Fruit fly (Drosophila melanogaster) whole organism, embryonic: ENCODE measurements around the gene CG11456.

Experiments used
- Ada2b ChIP-seq: fragments of 200-800 bp; sonication (Bioruptor generic); IDR thresholded peaks from 2 replicates; pipeline ENCODE4 v1.3.6; 2022; ENCODE audit warnings: missing biosample characterization, missing genetic modification characterization
- Awh ChIP-seq: fragments of 200-800 bp; sonication (Bioruptor generic); IDR thresholded peaks from 2 replicates; pipeline ENCODE4, ENCODE4 v1.3.6; 2022; ENCODE audit warnings: missing biosample characterization, missing genetic modification characterization
- CG1024 ChIP-seq: fragments of 200-800 bp; sonication (Bioruptor generic); IDR thresholded peaks from 2 replicates; pipeline ENCODE4 v1.3.6; 2022; ENCODE audit warnings: missing biosample characterization, missing genetic modification characterization
- CG10267 ChIP-seq: fragments of 200-800 bp; sonication (Bioruptor generic); optimal IDR thresholded peaks from 2 replicates; lab custom pipeline; 2018; ENCODE audit warnings: missing biosample characterization, mild to moderate bottlenecking, missing genetic modification characterization, moderate library complexity
- CG10366 ChIP-seq: fragments of 200-800 bp; sonication (Bioruptor generic); IDR thresholded peaks from 2 replicates; pipeline ENCODE4 v1.3.6; 2022; ENCODE audit warnings: missing biosample characterization, missing genetic modification characterization
- CG10462 ChIP-seq: fragments of 200-800 bp; sonication (Bioruptor generic); optimal IDR thresholded peaks from 2 replicates; lab custom pipeline; 2016; ENCODE audit warnings: missing biosample characterization, missing genetic modification characterization
- CG10654 ChIP-seq: fragments of 200-800 bp; sonication (Bioruptor generic); optimal IDR thresholded peaks from 2 replicates; lab custom pipeline; 2016; ENCODE audit warnings: missing biosample characterization, missing genetic modification characterization
- CG11247 ChIP-seq: fragments of 200-800 bp; sonication (Bioruptor generic); IDR thresholded peaks from 2 replicates; pipeline ENCODE4 v1.3.6; 2022; ENCODE audit warnings: missing biosample characterization, missing genetic modification characterization
- CG11456 ChIP-seq: fragments of 200-800 bp; sonication (Bioruptor generic); IDR thresholded peaks from 3 replicates; pipeline ENCODE4 v1.3.6; 2022; ENCODE audit warnings: missing biosample characterization, missing genetic modification characterization
- CG12219 ChIP-seq: fragments of 200-800 bp; sonication (Bioruptor generic); optimal IDR thresholded peaks from 3 replicates; lab custom pipeline; 2018; ENCODE audit warnings: missing biosample characterization, mild to moderate bottlenecking, missing genetic modification characterization
- CG15269 ChIP-seq: fragments of 200-800 bp; sonication (Bioruptor generic); optimal IDR thresholded peaks from 2 replicates; lab custom pipeline; 2018; ENCODE audit warnings: missing biosample characterization, mild to moderate bottlenecking, missing genetic modification characterization, moderate library complexity
- CG17612 ChIP-seq: fragments of 200-800 bp; sonication (Bioruptor generic); IDR thresholded peaks from 2 replicates; pipeline ENCODE4 v1.3.6; 2022; ENCODE audit warnings: missing biosample characterization, missing genetic modification characterization
- CG18011 ChIP-seq: fragments of 200-800 bp; sonication (Bioruptor generic); optimal IDR thresholded peaks from 2 replicates; lab custom pipeline; 2017; ENCODE audit warnings: missing biosample characterization, missing genetic modification characterization, mild to moderate bottlenecking, moderate library complexity, missing genotype
- CG2199 ChIP-seq: fragments of 200-800 bp; sonication (Bioruptor generic); IDR thresholded peaks from 3 replicates; pipeline ENCODE4 v1.3.6; 2022; ENCODE audit warnings: missing biosample characterization, missing genetic modification characterization
- CG2678 ChIP-seq: fragments of 200-800 bp; sonication (Bioruptor generic); optimal IDR thresholded peaks from 3 replicates; lab custom pipeline; 2019; ENCODE audit warnings: missing biosample characterization, mild to moderate bottlenecking, missing genetic modification characterization, moderate library complexity
- CG4820 ChIP-seq: fragments of 200-800 bp; sonication (Bioruptor generic); optimal IDR thresholded peaks from 3 replicates; lab custom pipeline; 2016; ENCODE audit warnings: missing biosample characterization, missing genetic modification characterization
- CG6654 ChIP-seq: fragments of 200-800 bp; sonication (Bioruptor generic); optimal IDR thresholded peaks from 2 replicates; lab custom pipeline; 2017; ENCODE audit warnings: missing biosample characterization, mild to moderate bottlenecking, missing genetic modification characterization
- CG6689 ChIP-seq: fragments of 200-800 bp; sonication (Bioruptor generic); IDR thresholded peaks from 2 replicates; pipeline ENCODE4 v1.3.6; 2022; ENCODE audit warnings: missing biosample characterization, missing genetic modification characterization
- CG7786 ChIP-seq: fragments of 200-800 bp; sonication (Bioruptor generic); optimal IDR thresholded peaks from 2 replicates; lab custom pipeline; 2016; ENCODE audit warnings: missing biosample characterization, missing genetic modification characterization
- CG8290 ChIP-seq, 3 experiments: fragments of 200-800 bp; sonication (Bioruptor generic); optimal IDR thresholded peaks; 2 replicates each; lab custom pipeline; 2016 to 2019; ENCODE audit warnings: missing biosample characterization in 3 of 3, missing genetic modification characterization in 3 of 3, mild to moderate bottlenecking in 2 of 3, moderate library complexity in 1 of 3
- CG8388 ChIP-seq: fragments of 200-800 bp; sonication (Bioruptor generic); optimal IDR thresholded peaks from 2 replicates; lab custom pipeline; 2019; ENCODE audit warnings: missing biosample characterization, mild to moderate bottlenecking, missing genetic modification characterization, moderate library complexity
- CG8478 ChIP-seq: fragments of >200 bp; optimal IDR thresholded peaks from 2 replicates; lab custom pipeline; 2018
- D19A ChIP-seq: fragments of 200-800 bp; optimal IDR thresholded peaks from 3 replicates; lab custom pipeline; 2019; ENCODE audit warnings: missing biosample characterization, mild to moderate bottlenecking, missing genetic modification characterization, moderate library complexity
- Dbx ChIP-seq: fragments of 200-800 bp; sonication (Bioruptor generic); IDR thresholded peaks from 3 replicates; pipeline ENCODE4 v1.3.6; 2022; ENCODE audit warnings: missing biosample characterization, missing genetic modification characterization
- Doc2 ChIP-seq: fragments of 200-800 bp; sonication (Bioruptor generic); IDR thresholded peaks from 2 replicates; pipeline ENCODE4 v1.3.6; 2022; ENCODE audit warnings: missing biosample characterization, missing genetic modification characterization
- Doc3 ChIP-seq: fragments of 200-800 bp; sonication (Bioruptor generic); IDR thresholded peaks from 3 replicates; pipeline ENCODE4 v1.3.6; 2022; ENCODE audit warnings: missing biosample characterization, missing genetic modification characterization; ENCODE audit not compliant: partially characterized antibody
- Dref ChIP-seq: fragments of 200-800 bp; sonication (Bioruptor generic); IDR thresholded peaks from 2 replicates; pipeline ENCODE4 v1.3.6; 2022; ENCODE audit warnings: missing biosample characterization, missing genetic modification characterization
- ERR ChIP-seq: fragments of 200-800 bp; sonication (Bioruptor generic); optimal IDR thresholded peaks from 2 replicates; lab custom pipeline; 2016; ENCODE audit warnings: missing biosample characterization, missing genetic modification characterization
- Ets65A ChIP-seq: fragments of 200-800 bp; sonication (Bioruptor generic); peaks from one replicate; lab custom pipeline; 2016; ENCODE audit warnings: missing biosample characterization, missing genetic modification characterization
- HHEX ChIP-seq: fragments of 200-800 bp; sonication (Bioruptor generic); optimal IDR thresholded peaks from 3 replicates; lab custom pipeline; 2017; ENCODE audit warnings: missing biosample characterization, mild to moderate bottlenecking, missing genetic modification characterization, missing genetic modification reagents
- HLH3B ChIP-seq: fragments of 200-800 bp; sonication (Bioruptor generic); IDR thresholded peaks from 2 replicates; pipeline ENCODE4 v1.3.6; 2022; ENCODE audit warnings: missing biosample characterization, missing genetic modification characterization
- Hmx ChIP-seq: fragments of 200-800 bp; sonication (Bioruptor generic); optimal IDR thresholded peaks from 2 replicates; lab custom pipeline; 2016; ENCODE audit warnings: missing biosample characterization, missing genetic modification characterization
- Kr ChIP-seq: fragments of 200-800 bp; sonication (Bioruptor generic); optimal IDR thresholded peaks from 2 replicates; lab custom pipeline; 2017; ENCODE audit warnings: missing biosample characterization, mild to moderate bottlenecking, missing genetic modification characterization
- Nf-YC ChIP-seq: fragments of 200-800 bp; optimal IDR thresholded peaks from 3 replicates; lab custom pipeline; 2019; ENCODE audit warnings: missing biosample characterization, mild to moderate bottlenecking, missing genetic modification characterization, moderate library complexity
- Usf ChIP-seq: fragments of 200-800 bp; sonication (Bioruptor generic); optimal IDR thresholded peaks from 2 replicates; lab custom pipeline; 2017; ENCODE audit warnings: missing genotype, missing biosample characterization, missing genetic modification characterization
- ac ChIP-seq: fragments of 200-800 bp; sonication (Bioruptor generic); optimal IDR thresholded peaks from 3 replicates; lab custom pipeline; 2017; ENCODE audit warnings: missing biosample characterization, mild to moderate bottlenecking, missing genetic modification characterization
- amos ChIP-seq: fragments of 200-800 bp; sonication (Bioruptor generic); IDR thresholded peaks from 2 replicates; pipeline ENCODE4 v1.3.6; 2022; ENCODE audit warnings: missing biosample characterization, missing genetic modification characterization; ENCODE audit not compliant: partially characterized antibody
- br ChIP-seq: fragments of >200 bp; optimal IDR thresholded peaks from 2 replicates; lab custom pipeline; 2017
- corto ChIP-seq: fragments of 200-800 bp; sonication (Bioruptor generic); optimal IDR thresholded peaks from 2 replicates; lab custom pipeline; 2016; ENCODE audit warnings: missing biosample characterization, mild to moderate bottlenecking, missing genetic modification characterization, moderate library complexity
- crol ChIP-seq: fragments of 200-800 bp; sonication (Bioruptor generic); IDR thresholded peaks from 2 replicates; pipeline ENCODE4 v1.3.6; 2022; ENCODE audit warnings: missing biosample characterization, missing genetic modification characterization
- danr ChIP-seq: fragments of 200-800 bp; sonication (Bioruptor generic); IDR thresholded peaks from 2 replicates; pipeline ENCODE4 v1.3.6; 2022; ENCODE audit warnings: missing biosample characterization, missing genetic modification characterization
- knrl ChIP-seq: fragments of 200-800 bp; sonication (Bioruptor generic); IDR thresholded peaks from 3 replicates; pipeline ENCODE4 v1.3.6; 2022; ENCODE audit warnings: missing biosample characterization, missing genetic modification characterization; ENCODE audit not compliant: partially characterized antibody
- luna ChIP-seq: fragments of 200-800 bp; sonication (Bioruptor generic); optimal IDR thresholded peaks from 2 replicates; lab custom pipeline; 2016; ENCODE audit warnings: missing biosample characterization, missing genetic modification characterization
- nmo ChIP-seq: fragments of 200-800 bp; sonication (Bioruptor generic); optimal IDR thresholded peaks from 2 replicates; lab custom pipeline; 2018; ENCODE audit warnings: missing biosample characterization, mild to moderate bottlenecking, missing genetic modification characterization, moderate library complexity
- onecut ChIP-seq: fragments of 200-800 bp; sonication (Bioruptor generic); IDR thresholded peaks from 2 replicates; pipeline ENCODE4 v1.3.6; 2022; ENCODE audit warnings: missing biosample characterization, missing genetic modification characterization
- peb ChIP-seq: fragments of 200-800 bp; sonication (Bioruptor generic); IDR thresholded peaks from 2 replicates; pipeline ENCODE4 v1.3.6; 2022; ENCODE audit warnings: missing biosample characterization, missing genetic modification characterization
- sens-2 ChIP-seq: fragments of 200-800 bp; sonication (Bioruptor generic); IDR thresholded peaks from 2 replicates; pipeline ENCODE4 v1.3.6; 2022; ENCODE audit warnings: missing biosample characterization, missing genetic modification characterization
- so ChIP-seq: fragments of 200-800 bp; sonication (Bioruptor generic); IDR thresholded peaks from 3 replicates; pipeline ENCODE4 v1.3.6; 2022; ENCODE audit warnings: missing biosample characterization, missing genetic modification characterization
- stc ChIP-seq: fragments of 200-800 bp; sonication (Bioruptor generic); IDR thresholded peaks from 2 replicates; pipeline ENCODE4 v1.3.6; 2022; ENCODE audit warnings: missing biosample characterization, missing genetic modification characterization
- tna ChIP-seq: fragments of 200-800 bp; sonication (Bioruptor generic); IDR thresholded peaks from 2 replicates; pipeline ENCODE4 v1.3.6; 2022; ENCODE audit warnings: missing biosample characterization, missing genetic modification characterization; ENCODE audit not compliant: partially characterized antibody
- zen ChIP-seq: fragments of 200-800 bp; sonication (Bioruptor generic); optimal IDR thresholded peaks from 3 replicates; lab custom pipeline; 2018; ENCODE audit warnings: missing biosample characterization, mild to moderate bottlenecking, missing genetic modification characterization, moderate library complexity

CG11456 gene

DNA sequence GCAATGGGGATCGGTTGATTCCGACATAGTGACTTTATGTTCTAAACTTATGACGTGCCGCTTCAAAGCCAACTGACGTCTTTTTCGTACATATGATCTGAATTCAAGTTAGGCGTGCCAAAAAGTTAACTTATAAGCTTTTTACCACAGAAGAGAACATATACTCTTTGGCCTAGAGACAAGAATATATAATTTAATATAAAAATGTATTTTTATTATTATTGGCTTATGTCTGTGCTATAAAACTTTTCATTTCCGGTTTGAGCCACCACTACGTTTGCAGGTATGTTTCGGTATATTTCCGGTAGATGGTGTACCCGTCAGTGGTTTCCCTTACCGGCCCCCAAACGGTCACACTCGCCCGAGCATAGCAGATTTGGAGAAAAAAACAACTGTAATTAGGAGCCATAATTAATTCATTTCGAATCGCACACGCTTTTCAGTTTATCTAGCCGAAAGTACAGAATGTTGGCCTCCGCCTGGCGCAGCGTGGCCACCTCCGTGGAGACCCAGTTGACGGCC lies 43.4 kb upstream of the CG11456 start, which contains the start of the genes CG3698 and tzn (continued):
- TF ChIP-seq ac (GFP tag; lab: Kevin White, UChicago) (peak; percentile 93), Dref (GFP tag; lab: Robert Waterston, UW) (peak; percentile 52), CG10462 (GFP tag; lab: Kevin White, UChicago) (peak; percentile 82), CG10366 (peak; percentile 94), HHEX (GFP tag; lab: Kevin White, UChicago) (peak; percentile 96), CG8478 (lab: Kevin White, UChicago) (no peak), amos (GFP tag; lab: Robert Waterston, UW) (no peak), CG1024 (GFP tag; lab: Robert Waterston, UW) (peak; percentile 87), Ada2b (GFP tag; lab: Robert Waterston, UW) (peak; percentile 82), CG8290 (GFP tag; optimal IDR thresholded peaks at IDR 0.05; lab: Kevin White, UChicago) (peak; percentile 95), CG8290 (tag; optimal IDR thresholded peaks at IDR 0.05; lab: Kevin White, UChicago) (peak in 1 of 2 experiments; percentile 91), CG12219 (GFP tag; lab: Kevin White, UChicago) (peak; percentile 88), onecut (GFP tag; lab: Robert Waterston, UW) (peak; percentile 91), ERR (GFP tag; lab: Kevin White, UChicago) (peak; percentile 46), D19A (tag; lab: Kevin White, UChicago) (peak; percentile 71), Doc3 (GFP tag; lab: Robert Waterston, UW) (no peak), zen (tag; lab: Kevin White, UChicago) (peak; percentile 94), CG8388 (GFP tag; lab: Kevin White, UChicago) (peak; percentile 89), br (no peak), Dbx (GFP tag; lab: Robert Waterston, UW) (peak; percentile 93), Usf (GFP tag; lab: Kevin White, UChicago) (peak; percentile 93), corto (GFP tag; lab: Kevin White, UChicago) (no peak), stc (GFP tag; lab: Robert Waterston, UW) (peak; percentile 91), Awh (GFP tag; lab: Robert Waterston, UW) (peak; percentile 92), CG11456 (GFP tag; lab: Robert Waterston, UW) (peak; percentile 98), CG18011 (GFP tag; lab: Kevin White, UChicago) (peak; percentile 81), Nf-YC (tag; lab: Kevin White, UChicago) (peak; percentile 69), so (GFP tag; lab: Robert Waterston, UW) (peak; percentile 89; the same call in 2 of the 3 replicates), CG2678 (tag; lab: Kevin White, UChicago) (no peak), Ets65A (GFP tag; lab: Kevin White, UChicago) (peak; percentile 100), knrl (GFP tag; lab: Robert Waterston, UW) (no peak; the same call in 2 of the 3 replicates), CG6654 (GFP tag; lab: Kevin White, UChicago) (peak; percentile 88), CG4820 (peak; percentile 87), CG11247 (peak; percentile 91), Hmx (GFP tag; lab: Kevin White, UChicago) (no peak), CG2199 (GFP tag; lab: Robert Waterston, UW) (peak; percentile 97), Kr (GFP tag; lab: Kevin White, UChicago) (peak; percentile 81), CG7786 (GFP tag; lab: Kevin White, UChicago) (peak; percentile 62), CG10654 (GFP tag; lab: Kevin White, UChicago) (peak; percentile 95), CG10267 (peak; percentile 88), HLH3B (peak; percentile 92), tna (GFP tag; lab: Robert Waterston, UW) (no peak), sens-2 (GFP tag; lab: Robert Waterston, UW) (peak; percentile 95), CG17612 (GFP tag; lab: Robert Waterston, UW) (peak; percentile 78; the same call in 1 of the 2 replicates), CG15269 (tag; lab: Kevin White, UChicago) (no peak), crol (GFP tag; lab: Robert Waterston, UW) (peak; percentile 54), Doc2 (peak; percentile 62; the same call in 1 of the 2 replicates), peb (GFP tag; lab: Robert Waterston, UW) (peak; percentile 68), luna (GFP tag; lab: Kevin White, UChicago) (peak; percentile 43), danr (GFP tag; lab: Robert Waterston, UW) (peak; percentile 67), CG6689 (peak; percentile 85), nmo (GFP tag; lab: Kevin White, UChicago) (peak; percentile 91)
